Worm (Caenorhabditis elegans): ENCODE data around the gene srx-113.

DNA sequence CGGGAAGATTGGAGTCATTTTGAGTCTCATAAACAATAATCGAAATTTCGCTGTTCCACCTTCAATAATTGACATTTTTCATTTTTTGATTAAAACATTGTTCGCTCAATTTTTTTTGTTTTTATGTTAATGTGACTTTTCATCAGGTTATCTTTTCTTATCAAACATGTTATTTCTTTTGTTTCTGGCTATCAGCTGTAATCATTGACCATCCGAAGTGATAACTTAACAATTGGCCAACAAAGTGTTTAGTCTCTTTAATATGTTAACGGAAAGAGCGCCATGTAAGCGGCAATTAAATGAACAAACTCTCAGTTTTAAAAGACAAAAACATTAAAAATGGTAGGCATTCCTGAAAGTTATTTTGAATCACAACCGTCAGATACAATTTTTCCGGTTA is 2.1 kb upstream of the srx-113 start:
- TF ChIP-seq elt-3 (tag; optimal IDR thresholded peaks at IDR 0.05) (no peak), zag-1 (tag; optimal IDR thresholded peaks at IDR 0.05) (no peak), egl-13 (tag; optimal IDR thresholded peaks at IDR 0.05) (no peak)
